Worm (Caenorhabditis elegans) whole organism, late embryonic: Measurements from ENCODE around the gene F54C8.6.

Experiments used
- C08G9.2 ChIP-seq: sonication (generic microtip); optimal IDR thresholded peaks from 2 replicates; lab custom pipeline; 2016; ENCODE audit warnings: mild to moderate bottlenecking, missing genetic modification characterization, moderate library complexity, missing compliant biosample characterization
- C38D4.7 ChIP-seq: fragments of 200-800 bp; sonication (Bioruptor generic); optimal IDR thresholded peaks from 2 replicates; lab custom pipeline; 2018; ENCODE audit warnings: mild to moderate bottlenecking, missing genetic modification characterization, moderate library complexity, missing compliant biosample characterization
- F13H6.1 ChIP-seq: sonication (generic microtip); optimal IDR thresholded peaks from 2 replicates; lab custom pipeline; 2016; ENCODE audit warnings: missing genetic modification characterization, missing compliant biosample characterization
- K02D7.2 ChIP-seq: sonication (generic microtip); optimal IDR thresholded peaks from 2 replicates; lab custom pipeline; 2017; ENCODE audit warnings: mild to moderate bottlenecking, missing genetic modification characterization, missing compliant biosample characterization
- T23F11.4 ChIP-seq: fragments of 200-800 bp; sonication (Bioruptor generic); optimal IDR thresholded peaks from 2 replicates; lab custom pipeline; 2018; ENCODE audit warnings: mild to moderate bottlenecking, missing genetic modification characterization, missing compliant biosample characterization
- Y22D7AL.16 ChIP-seq: sonication (generic microtip); optimal IDR thresholded peaks from 2 replicates; lab custom pipeline; 2016; ENCODE audit warnings: missing genetic modification characterization, missing compliant biosample characterization
- ahr-1 ChIP-seq: sonication (generic microtip); optimal IDR thresholded peaks from 2 replicates; lab custom pipeline; 2016; ENCODE audit warnings: missing genetic modification characterization, missing compliant biosample characterization
- ama-1 ChIP-seq: fragments of 150-350 bp; optimal IDR thresholded peaks from 2 replicates; lab custom pipeline; 2014
- ceh-14 ChIP-seq: sonication (generic microtip); optimal IDR thresholded peaks from 2 replicates; lab custom pipeline; 2016; ENCODE audit warnings: missing genotype, missing genetic modification characterization, missing compliant biosample characterization
- ceh-18 ChIP-seq: sonication (generic microtip); optimal IDR thresholded peaks from 2 replicates; lab custom pipeline; 2016; ENCODE audit warnings: missing genetic modification characterization, missing compliant biosample characterization
- ceh-2 ChIP-seq: sonication (generic microtip); optimal IDR thresholded peaks from 2 replicates; lab custom pipeline; 2016; ENCODE audit warnings: missing genotype, missing genetic modification characterization, missing compliant biosample characterization
- ceh-24 ChIP-seq: sonication (generic microtip); optimal IDR thresholded peaks from 2 replicates; lab custom pipeline; 2016; ENCODE audit warnings: mild to moderate bottlenecking, missing genetic modification characterization, missing compliant biosample characterization
- ceh-30 ChIP-seq: fragments of 150-350 bp; optimal IDR thresholded peaks from 2 replicates; lab custom pipeline; 2014; ENCODE audit warnings: missing biosample characterization, missing genetic modification characterization
- ceh-31 ChIP-seq: sonication (generic microtip); optimal IDR thresholded peaks from 2 replicates; lab custom pipeline; 2016; ENCODE audit warnings: missing genetic modification characterization, missing compliant biosample characterization
- ceh-34 ChIP-seq: sonication (generic microtip); optimal IDR thresholded peaks from 2 replicates; lab custom pipeline; 2016; ENCODE audit warnings: mild to moderate bottlenecking, missing genetic modification characterization, missing compliant biosample characterization
- ceh-48 ChIP-seq: sonication (generic microtip); optimal IDR thresholded peaks from 2 replicates; lab custom pipeline; 2016; ENCODE audit warnings: missing genetic modification characterization, inconsistent platforms, missing compliant biosample characterization
- ceh-9 ChIP-seq: sonication (generic microtip); optimal IDR thresholded peaks from 2 replicates; lab custom pipeline; 2016; ENCODE audit warnings: mild to moderate bottlenecking, missing genetic modification characterization, inconsistent platforms, missing compliant biosample characterization
- che-1 ChIP-seq: sonication (generic microtip); optimal IDR thresholded peaks from 2 replicates; lab custom pipeline; 2016; ENCODE audit warnings: mild to moderate bottlenecking, missing genetic modification characterization, missing compliant biosample characterization
- dve-1 ChIP-seq: sonication (generic microtip); optimal IDR thresholded peaks from 2 replicates; lab custom pipeline; 2017; ENCODE audit warnings: antibody characterized with exemption, mild to moderate bottlenecking, missing genetic modification characterization, missing compliant biosample characterization
- elt-2 ChIP-seq: sonication (generic microtip); optimal IDR thresholded peaks from 2 replicates; lab custom pipeline; 2016; ENCODE audit warnings: missing genetic modification reagents, missing genetic modification characterization, missing compliant biosample characterization
- ets-4 ChIP-seq: sonication (generic microtip); optimal IDR thresholded peaks from 2 replicates; lab custom pipeline; 2016; ENCODE audit warnings: missing genetic modification characterization, missing compliant biosample characterization
- eyg-1 ChIP-seq: sonication (generic microtip); optimal IDR thresholded peaks from 2 replicates; lab custom pipeline; 2016; ENCODE audit warnings: missing genotype, missing genetic modification characterization, missing compliant biosample characterization
- fax-1 ChIP-seq: sonication (generic microtip); optimal IDR thresholded peaks from 2 replicates; lab custom pipeline; 2016; ENCODE audit warnings: missing genotype, missing genetic modification characterization, missing compliant biosample characterization
- fkh-10 ChIP-seq: fragments of 150-350 bp; optimal IDR thresholded peaks from 2 replicates; lab custom pipeline; 2014; ENCODE audit warnings: missing biosample characterization, missing genetic modification reagents, missing genetic modification characterization
- gmeb-2 ChIP-seq: sonication (generic microtip); optimal IDR thresholded peaks from 2 replicates; lab custom pipeline; 2016; ENCODE audit warnings: missing genetic modification characterization, inconsistent platforms, missing compliant biosample characterization
- hlh-15 ChIP-seq: sonication (generic microtip); optimal IDR thresholded peaks from 2 replicates; lab custom pipeline; 2016; ENCODE audit warnings: missing genetic modification characterization, missing compliant biosample characterization
- hlh-30 ChIP-seq: sonication (generic microtip); optimal IDR thresholded peaks from 2 replicates; lab custom pipeline; 2017; ENCODE audit warnings: antibody characterized with exemption, missing genetic modification characterization, missing compliant biosample characterization; ENCODE audit not compliant: insufficient read depth
- hlh-6 ChIP-seq: sonication (generic microtip); optimal IDR thresholded peaks from 2 replicates; lab custom pipeline; 2016; ENCODE audit warnings: missing genotype, missing genetic modification characterization, missing compliant biosample characterization
- hlh-8 ChIP-seq: sonication (generic microtip); optimal IDR thresholded peaks from 2 replicates; lab custom pipeline; 2016; ENCODE audit warnings: missing genotype, missing genetic modification characterization, missing compliant biosample characterization
- lin-11 ChIP-seq: fragments of 200-800 bp; sonication (Bioruptor generic); optimal IDR thresholded peaks from 2 replicates; lab custom pipeline; 2018; ENCODE audit warnings: mild to moderate bottlenecking, missing genetic modification characterization, missing compliant biosample characterization
- madf-2 ChIP-seq: sonication (generic microtip); optimal IDR thresholded peaks from 2 replicates; lab custom pipeline; 2017; ENCODE audit warnings: missing genetic modification characterization, missing compliant biosample characterization
- nfya-1 ChIP-seq: sonication (generic microtip); optimal IDR thresholded peaks from 2 replicates; lab custom pipeline; 2017; ENCODE audit warnings: missing genetic modification characterization, mild to moderate bottlenecking, missing compliant biosample characterization, antibody characterized with exemption, moderate library complexity
- nhr-11 ChIP-seq: fragments of 150-350 bp; optimal IDR thresholded peaks from 2 replicates; lab custom pipeline; 2014; ENCODE audit warnings: missing biosample characterization, missing genetic modification characterization
- pat-9 ChIP-seq: fragments of 200-800 bp; sonication (Bioruptor generic); optimal IDR thresholded peaks from 2 replicates; lab custom pipeline; 2018; ENCODE audit warnings: mild to moderate bottlenecking, missing genetic modification characterization, moderate library complexity, missing compliant biosample characterization
- pax-1 ChIP-seq: fragments of 150-350 bp; optimal IDR thresholded peaks from 2 replicates; lab custom pipeline; 2014; ENCODE audit warnings: missing biosample characterization, missing genetic modification characterization
- pha-2 ChIP-seq: sonication (generic microtip); optimal IDR thresholded peaks from 2 replicates; lab custom pipeline; 2017; ENCODE audit warnings: mild to moderate bottlenecking, missing genetic modification characterization, missing compliant biosample characterization
- pqm-1 ChIP-seq: sonication (generic microtip); optimal IDR thresholded peaks from 2 replicates; lab custom pipeline; 2016; ENCODE audit warnings: missing genetic modification characterization, missing compliant biosample characterization
- ref-2 ChIP-seq: sonication (generic microtip); optimal IDR thresholded peaks from 2 replicates; lab custom pipeline; 2016; ENCODE audit warnings: missing genetic modification characterization, missing compliant biosample characterization
- rnt-1 ChIP-seq: sonication (generic microtip); optimal IDR thresholded peaks from 2 replicates; lab custom pipeline; 2016; ENCODE audit warnings: missing genetic modification characterization, missing compliant biosample characterization
- sdc-2 ChIP-seq: sonication (generic microtip); optimal IDR thresholded peaks from 2 replicates; lab custom pipeline; 2016; ENCODE audit warnings: missing genotype, missing genetic modification characterization, missing compliant biosample characterization
- sox-2 ChIP-seq: fragments of 200-800 bp; sonication (Bioruptor generic); IDR thresholded peaks from 2 replicates; pipeline ENCODE4 v1.3.6; 2022; ENCODE audit warnings: missing genetic modification reagents, missing genetic modification characterization, missing compliant biosample characterization
- sox-4 ChIP-seq: sonication (generic microtip); optimal IDR thresholded peaks from 2 replicates; lab custom pipeline; 2017; ENCODE audit warnings: mild to moderate bottlenecking, missing genetic modification characterization, inconsistent platforms, missing compliant biosample characterization
- syd-9 ChIP-seq: sonication (generic microtip); optimal IDR thresholded peaks from 2 replicates; lab custom pipeline; 2016; ENCODE audit warnings: mild to moderate bottlenecking, missing genetic modification characterization, moderate library complexity, missing compliant biosample characterization
- tbx-2 ChIP-seq: sonication (generic microtip); optimal IDR thresholded peaks from 2 replicates; lab custom pipeline; 2016; ENCODE audit warnings: missing genetic modification characterization, missing compliant biosample characterization
- ttx-3 ChIP-seq: sonication (generic microtip); optimal IDR thresholded peaks from 2 replicates; lab custom pipeline; 2016; ENCODE audit warnings: missing genetic modification reagents, missing genetic modification characterization, missing compliant biosample characterization
- unc-42 ChIP-seq: sonication (generic microtip); optimal IDR thresholded peaks from 2 replicates; lab custom pipeline; 2016; ENCODE audit warnings: missing genotype, missing genetic modification characterization, missing compliant biosample characterization
- unc-55 ChIP-seq: sonication (generic microtip); optimal IDR thresholded peaks from 2 replicates; lab custom pipeline; 2017; ENCODE audit warnings: missing biosample characterization, missing genetic modification reagents, missing genetic modification characterization
- zip-5 ChIP-seq: sonication (generic microtip); optimal IDR thresholded peaks from 2 replicates; lab custom pipeline; 2016; ENCODE audit warnings: missing genetic modification characterization, missing compliant biosample characterization
- ztf-16 ChIP-seq: sonication (generic microtip); optimal IDR thresholded peaks from 2 replicates; lab custom pipeline; 2017; ENCODE audit warnings: missing genetic modification characterization, missing compliant biosample characterization

Gene F54C8.6

DNA sequence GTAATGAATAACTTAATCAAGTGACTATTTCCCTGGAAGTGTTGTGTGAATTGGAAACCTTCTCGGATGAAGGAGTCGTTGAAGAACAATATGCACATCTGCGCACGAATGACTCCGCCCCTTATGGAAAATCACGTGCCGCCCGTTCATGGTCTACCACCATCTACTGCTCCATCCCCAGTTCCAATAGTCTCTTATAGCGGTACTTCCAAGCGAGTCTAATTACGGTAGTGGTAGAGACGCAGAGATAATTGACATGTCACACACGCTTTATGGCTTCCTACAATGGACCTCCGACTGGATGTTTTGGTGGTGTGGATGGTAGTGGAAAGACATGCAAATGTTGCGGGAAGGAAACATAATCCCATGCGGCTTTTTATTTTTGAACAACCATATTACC lies 1.2 kb upstream of the F54C8.6 start:
- TF ChIP-seq ceh-30 (tag; lab: Kevin White, UChicago) (no peak), ceh-2 (no peak), gmeb-2 (no peak), ceh-34 (peak; percentile 58), unc-55 (GFP tag; lab: Kevin White, UChicago) (peak; percentile 40), T23F11.4 (GFP tag; lab: Kevin White, UChicago) (no peak), eyg-1 (tag; lab: Kevin White, UChicago) (no peak), ama-1 (no peak), F13H6.1 (tag; lab: Kevin White, UChicago) (no peak), tbx-2 (tag; lab: Kevin White, UChicago) (peak; percentile 15), lin-11 (tag; lab: Kevin White, UChicago) (no peak), ceh-14 (tag; lab: Kevin White, UChicago) (peak; percentile 19), sox-2 (GFP tag; lab: Robert Waterston, UW) (peak; percentile 10; the same call in 1 of the 2 replicates), sdc-2 (tag; lab: Kevin White, UChicago) (no peak), ahr-1 (no peak), hlh-30 (tag; lab: Kevin White, UChicago) (peak; percentile 93), ceh-18 (tag; lab: Kevin White, UChicago) (no peak), nfya-1 (tag; lab: Kevin White, UChicago) (peak; percentile 41), unc-42 (tag; lab: Kevin White, UChicago) (peak; percentile 55), ceh-31 (tag; lab: Kevin White, UChicago) (peak; percentile 92), pqm-1 (no peak), pat-9 (no peak), ref-2 (tag; lab: Kevin White, UChicago) (peak; percentile 51)
- TF ChIP-seq, all 69 proteins: peak for 10

DNA sequence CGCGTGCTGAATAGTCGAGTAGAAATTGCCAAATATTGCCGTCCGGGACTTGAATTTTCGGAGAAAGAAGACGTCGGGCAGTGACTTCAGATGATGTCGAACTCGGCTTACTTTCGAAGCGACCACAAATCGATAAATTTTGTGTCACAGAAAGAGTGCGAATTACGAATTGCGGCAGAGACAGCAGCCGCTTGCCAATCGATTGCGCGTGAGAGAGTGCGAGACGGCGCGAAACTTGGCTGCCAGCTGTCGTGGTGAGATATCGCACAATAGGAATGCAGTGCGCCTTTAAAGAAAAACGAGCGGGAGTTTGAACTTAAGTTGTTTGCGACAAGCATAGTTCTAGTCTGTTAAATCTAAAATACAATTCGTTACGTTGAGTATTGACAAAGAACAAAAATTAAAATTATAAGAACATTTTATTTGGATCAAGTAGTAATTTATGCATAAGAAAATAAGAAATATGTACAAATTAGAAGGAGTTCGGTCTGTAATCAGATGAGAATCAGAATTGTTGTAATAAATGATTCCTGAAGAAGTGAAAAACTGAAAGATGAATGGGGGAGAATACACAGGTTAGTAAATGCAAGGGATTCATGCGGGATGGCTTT lies 6.2 kb downstream of the F54C8.6 start, which contains the start of gene pir-2:
Gene pir-2, minus strand, starts transcription at position 218 of the 611 bp plus-strand sequence.
- TF ChIP-seq hlh-6 (tag; lab: Kevin White, UChicago) (no peak), C08G9.2 (no peak), elt-2 (tag; lab: Kevin White, UChicago) (no peak), rnt-1 (tag; lab: Kevin White, UChicago) (peak; percentile 64), hlh-15 (tag; lab: Kevin White, UChicago) (no peak), pqm-1 (no peak), zip-5 (no peak), dve-1 (tag; lab: Kevin White, UChicago) (peak; percentile 78), ets-4 (tag; lab: Kevin White, UChicago) (peak; percentile 19), sox-2 (GFP tag; lab: Robert Waterston, UW) (peak; percentile 26; the same call in 1 of the 2 replicates), ahr-1 (no peak), hlh-8 (tag; lab: Kevin White, UChicago) (peak; percentile 60), ceh-24 (tag; lab: Kevin White, UChicago) (no peak), Y22D7AL.16 (no peak), F13H6.1 (tag; lab: Kevin White, UChicago) (no peak), T23F11.4 (GFP tag; lab: Kevin White, UChicago) (no peak), madf-2 (tag; lab: Kevin White, UChicago) (peak; percentile 35), ceh-30 (tag; lab: Kevin White, UChicago) (peak; percentile 64), ttx-3 (no peak), pha-2 (tag; lab: Kevin White, UChicago) (peak; percentile 21), C38D4.7 (GFP tag; lab: Kevin White, UChicago) (no peak), syd-9 (tag; lab: Kevin White, UChicago) (no peak), eyg-1 (tag; lab: Kevin White, UChicago) (no peak), ama-1 (no peak), gmeb-2 (no peak), nhr-11 (tag; lab: Kevin White, UChicago) (no peak), fkh-10 (GFP tag; lab: Kevin White, UChicago) (no peak), fax-1 (no peak), ceh-48 (tag; lab: Kevin White, UChicago) (peak; percentile 99), hlh-30 (tag; lab: Kevin White, UChicago) (peak; percentile 72), ceh-9 (tag; lab: Kevin White, UChicago) (no peak), sdc-2 (tag; lab: Kevin White, UChicago) (no peak), che-1 (no peak), ceh-18 (tag; lab: Kevin White, UChicago) (peak; percentile 67), sox-4 (tag; lab: Kevin White, UChicago) (no peak), K02D7.2 (tag; lab: Kevin White, UChicago) (no peak), pax-1 (tag; lab: Kevin White, UChicago) (peak; percentile 52), ceh-14 (tag; lab: Kevin White, UChicago) (no peak), ztf-16 (tag; lab: Kevin White, UChicago) (no peak), unc-42 (tag; lab: Kevin White, UChicago) (peak; percentile 64)
